Fruit fly (Drosophila melanogaster): ENCODE measurements around the gene ERR.

DNA sequence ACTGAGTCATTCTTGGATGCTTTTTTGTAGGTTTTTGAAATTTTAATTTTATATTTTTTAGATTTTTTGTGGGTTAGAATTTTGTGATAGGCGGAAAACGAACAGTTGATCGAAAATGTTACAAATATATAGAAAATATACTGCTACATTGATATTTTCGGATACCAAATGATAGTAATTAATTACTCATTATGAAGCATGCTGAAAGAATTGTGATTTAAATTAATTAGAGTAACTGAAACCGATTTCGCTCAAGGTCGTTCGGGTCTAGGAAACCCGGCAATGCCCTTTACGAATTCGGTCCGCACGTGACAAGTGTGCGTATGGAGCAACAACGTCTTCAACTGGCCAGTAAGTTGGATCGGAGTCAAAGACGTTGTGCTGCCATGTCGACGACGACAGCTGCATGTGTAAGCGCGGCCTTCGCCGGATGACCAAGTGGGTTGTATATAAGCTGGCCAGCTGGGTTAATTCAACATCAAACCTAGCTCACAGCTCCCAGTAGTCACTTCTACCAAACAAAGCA is 15.9 kb upstream of the ERR start, which contains the start of the genes CG7366 and CG13679:
- TF ChIP-seq psq (optimal IDR thresholded peaks at IDR 0.05) (no peak), Dll (optimal IDR thresholded peaks at IDR 0.05) (no peak), usp (GFP tag; optimal IDR thresholded peaks at IDR 0.05) (no peak), CG8478 (optimal IDR thresholded peaks at IDR 0.05) (no peak)

Measured in whole organism.